Fruit fly (Drosophila melanogaster) whole organism, prepupa: ENCODE results near the gene CG10098.

Experiments used
- CG16779 ChIP-seq: fragments of 200-800 bp; sonication (Bioruptor generic); optimal IDR thresholded peaks from 3 replicates; lab custom pipeline; 2017; ENCODE audit warnings: missing biosample characterization, mild to moderate bottlenecking, missing genetic modification characterization
- CG32006 ChIP-seq: fragments of 200-800 bp; sonication (Bioruptor generic); optimal IDR thresholded peaks from 3 replicates; lab custom pipeline; 2017; ENCODE audit warnings: missing biosample characterization, mild to moderate bottlenecking, missing genetic modification characterization
- CG7368 ChIP-seq: fragments of 200-800 bp; sonication (Bioruptor generic); optimal IDR thresholded peaks from 3 replicates; lab custom pipeline; 2016; ENCODE audit warnings: missing biosample characterization, missing genetic modification characterization
- CG8632 ChIP-seq: fragments of 200-800 bp; sonication (Bioruptor generic); optimal IDR thresholded peaks from 3 replicates; lab custom pipeline; 2016; ENCODE audit warnings: missing biosample characterization, missing genetic modification characterization
- Eip93F ChIP-seq: fragments of 200-800 bp; sonication (Bioruptor generic); optimal IDR thresholded peaks from 2 replicates; lab custom pipeline; 2016; ENCODE audit warnings: missing biosample characterization, mild to moderate bottlenecking, missing genetic modification characterization
- Sox102F ChIP-seq: fragments of 200-800 bp; sonication (Bioruptor generic); optimal IDR thresholded peaks from 2 replicates; lab custom pipeline; 2016; ENCODE audit warnings: missing biosample characterization, mild to moderate bottlenecking, missing genetic modification characterization
- cyc ChIP-seq: fragments of 200-800 bp; sonication (Bioruptor generic); optimal IDR thresholded peaks from 3 replicates; lab custom pipeline; 2016; ENCODE audit warnings: missing biosample characterization, missing genetic modification characterization
- dac ChIP-seq: fragments of 200-800 bp; sonication (Bioruptor generic); optimal IDR thresholded peaks from 2 replicates; lab custom pipeline; 2017; ENCODE audit warnings: missing biosample characterization, mild to moderate bottlenecking, missing genetic modification characterization
- fd85E ChIP-seq: fragments of 200-800 bp; sonication (Bioruptor generic); optimal IDR thresholded peaks from 3 replicates; lab custom pipeline; 2016; ENCODE audit warnings: missing biosample characterization, missing genetic modification characterization
- fkh ChIP-seq: fragments of 200-800 bp; sonication (Bioruptor generic); optimal IDR thresholded peaks from 3 replicates; lab custom pipeline; 2017; ENCODE audit warnings: missing biosample characterization, mild to moderate bottlenecking, missing genetic modification characterization, moderate library complexity

dm6 chr3R:7139188-7140038 lies 15.1 kb downstream of the CG10098 start:
- TF ChIP-seq CG16779 (tag; lab: Kevin White, UChicago) (no peak), CG7368 (GFP tag; lab: Kevin White, UChicago) (no peak), dac (no peak), CG8632 (no peak), fkh (GFP tag; lab: Kevin White, UChicago) (no peak), CG32006 (no peak), Eip93F (GFP tag; lab: Kevin White, UChicago) (no peak), cyc (GFP tag; lab: Kevin White, UChicago) (no peak), fd85E (GFP tag; lab: Kevin White, UChicago) (no peak), Sox102F (no peak)
